Worm (Caenorhabditis elegans): Measurements from ENCODE around the gene mak-1.
A peak's percentile ranks its signal among the peaks of the same experiment; 100 is the strongest.

Gene mak-1

DNA sequence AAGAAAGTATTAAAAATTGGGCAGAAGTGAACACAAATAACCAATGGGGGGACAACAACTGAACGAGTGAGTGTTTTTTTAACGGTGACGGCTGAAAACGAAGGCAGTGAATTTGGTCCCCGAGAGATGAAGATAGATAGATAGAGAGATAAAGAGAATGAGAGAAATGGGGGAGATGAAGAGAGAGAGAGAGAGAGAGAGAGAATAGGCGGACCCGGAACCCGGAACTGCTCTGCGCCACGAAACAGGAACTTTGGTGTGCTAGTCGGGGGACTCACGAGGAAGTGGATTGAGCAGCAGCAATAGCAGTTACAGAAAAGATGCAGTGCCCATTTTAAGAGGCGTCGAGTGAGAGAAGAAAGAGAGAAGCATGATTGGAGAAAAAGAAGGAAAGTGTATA is 52.5 kb downstream of the mak-1 start:
- TF ChIP-seq hsf-1 (GFP tag; IDR thresholded peaks at IDR 0.05) (no peak), mes-4 (tag; optimal IDR thresholded peaks at IDR 0.05) (no peak), madf-10 (tag; optimal IDR thresholded peaks at IDR 0.05) (peak; percentile 8), Y53F4B.3 (GFP tag; IDR thresholded peaks at IDR 0.05) (no peak), nhr-179 (tag; optimal IDR thresholded peaks at IDR 0.05) (no peak), C06A6.2 (GFP tag; conservative IDR thresholded peaks at IDR 0.05) (0 out of 2 replicates have a peak, but pooled peaks have one; percentile 17), K12H6.12 (tag; optimal IDR thresholded peaks at IDR 0.05) (peak; percentile 94), ceh-27 (GFP tag; optimal IDR thresholded peaks at IDR 0.05) (peak; percentile 79), chd-7 (tag; optimal IDR thresholded peaks at IDR 0.05) (peak; percentile 66), attf-5 (GFP tag; optimal IDR thresholded peaks at IDR 0.05) (peak; percentile 26), attf-6 (GFP tag; IDR thresholded peaks at IDR 0.05) (no peak), nhr-90 (tag; optimal IDR thresholded peaks at IDR 0.05) (no peak), ztf-22 (GFP tag; optimal IDR thresholded peaks at IDR 0.05) (no peak), nfya-1 (tag; optimal IDR thresholded peaks at IDR 0.05; ENCODE audit: borderline replicate concordance, insufficient read depth) (no peak), atf-7 (tag; optimal IDR thresholded peaks at IDR 0.05) (no peak), lsy-27 (tag; optimal IDR thresholded peaks at IDR 0.05; ENCODE audit: borderline replicate concordance, insufficient read depth) (no peak), bed-2 (GFP tag; IDR thresholded peaks at IDR 0.05) (no peak), F33H1.4 (GFP tag; IDR thresholded peaks at IDR 0.05) (no peak), ZK185.1 (tag; optimal IDR thresholded peaks at IDR 0.05; ENCODE audit: poor library complexity, severe bottlenecking) (peak; percentile 31), die-1 (tag; optimal IDR thresholded peaks at IDR 0.05) (no peak), somi-1 (GFP tag; optimal IDR thresholded peaks at IDR 0.05) (peak; percentile 63), him-1 (tag; optimal IDR thresholded peaks at IDR 0.05) (no peak), egrh-3 (GFP tag; IDR thresholded peaks at IDR 0.05) (peak; percentile 41; the same call in 1 of the 2 replicates), Y56A3A.18 (GFP tag; IDR thresholded peaks at IDR 0.05) (no peak), hmg-20 (GFP tag; IDR thresholded peaks at IDR 0.05) (0 out of 2 replicates have a peak, but pooled peaks have one; percentile 17), madf-8 (GFP tag; conservative IDR thresholded peaks at IDR 0.05) (no peak), tbp1 (GFP tag; optimal IDR thresholded peaks at IDR 0.05) (no peak), ztf-18 (tag; optimal IDR thresholded peaks at IDR 0.05) (peak; percentile 5)
